Fruit fly (Drosophila melanogaster) whole organism, embryonic: ENCODE results near the gene CG31538.

Source experiments
- Bteb2 ChIP-seq: fragments of 200-800 bp; sonication (Bioruptor generic); optimal IDR thresholded peaks from 2 replicates; lab custom pipeline; 2016; ENCODE audit warnings: missing biosample characterization, missing genetic modification characterization
- CG10267 ChIP-seq: fragments of 200-800 bp; sonication (Bioruptor generic); optimal IDR thresholded peaks from 2 replicates; lab custom pipeline; 2018; ENCODE audit warnings: missing biosample characterization, mild to moderate bottlenecking, missing genetic modification characterization, moderate library complexity
- CG11085 ChIP-seq: fragments of 200-800 bp; sonication (Bioruptor generic); IDR thresholded peaks from 2 replicates; pipeline ENCODE4 v1.3.6; 2022; ENCODE audit warnings: missing biosample characterization, missing genetic modification characterization
- CG11560 ChIP-seq: fragments of 200-800 bp; sonication (Bioruptor generic); IDR thresholded peaks from 3 replicates; pipeline ENCODE4 v1.3.6; 2022; ENCODE audit warnings: missing biosample characterization, missing genetic modification characterization
- CG13287 ChIP-seq: fragments of 200-800 bp; sonication (Bioruptor generic); IDR thresholded peaks from 2 replicates; pipeline ENCODE4 v1.3.6; 2022; ENCODE audit warnings: missing biosample characterization, missing genetic modification characterization; ENCODE audit not compliant: partially characterized antibody
- CG13296 ChIP-seq: fragments of 200-800 bp; sonication (Bioruptor generic); optimal IDR thresholded peaks from 3 replicates; lab custom pipeline; 2018; ENCODE audit warnings: missing biosample characterization, mild to moderate bottlenecking, missing genetic modification characterization
- CG14667 ChIP-seq: fragments of 200-800 bp; sonication (Bioruptor generic); IDR thresholded peaks from 2 replicates; pipeline ENCODE4 v1.3.6; 2022; ENCODE audit warnings: missing biosample characterization, missing genetic modification characterization
- CG14710 ChIP-seq: fragments of 200-800 bp; sonication (Bioruptor generic); optimal IDR thresholded peaks from 3 replicates; lab custom pipeline; 2019; ENCODE audit warnings: missing biosample characterization, mild to moderate bottlenecking, missing genetic modification characterization, moderate library complexity
- CG15479 ChIP-seq: fragments of 200-800 bp; sonication (Bioruptor generic); optimal IDR thresholded peaks from 3 replicates; lab custom pipeline; 2019; ENCODE audit warnings: missing biosample characterization, mild to moderate bottlenecking, missing genetic modification characterization, moderate library complexity
- CG17186 ChIP-seq: fragments of 200-800 bp; sonication (Bioruptor generic); optimal IDR thresholded peaks from 3 replicates; lab custom pipeline; 2017; ENCODE audit warnings: missing biosample characterization, missing genetic modification reagents, missing genetic modification characterization
- CG17912 ChIP-seq: fragments of 200-800 bp; sonication (Bioruptor generic); optimal IDR thresholded peaks from 2 replicates; lab custom pipeline; 2018; ENCODE audit warnings: missing biosample characterization, mild to moderate bottlenecking, missing genetic modification characterization
- CG2875 ChIP-seq: fragments of 200-800 bp; sonication (Bioruptor generic); optimal IDR thresholded peaks from 2 replicates; lab custom pipeline; 2017; ENCODE audit warnings: missing biosample characterization, mild to moderate bottlenecking, missing genetic modification characterization, missing genetic modification reagents
- CG30020 ChIP-seq: fragments of 200-800 bp; optimal IDR thresholded peaks from 2 replicates; lab custom pipeline; 2019; ENCODE audit warnings: missing biosample characterization, mild to moderate bottlenecking, missing genetic modification characterization, moderate library complexity
- CG31441 ChIP-seq: fragments of 200-800 bp; sonication (Bioruptor generic); IDR thresholded peaks from 2 replicates; pipeline ENCODE4 v1.3.6; 2022; ENCODE audit warnings: missing biosample characterization, missing genetic modification characterization
- CG32767 ChIP-seq: fragments of 200-800 bp; sonication (Bioruptor generic); IDR thresholded peaks from 2 replicates; pipeline ENCODE4 v1.3.6; 2022; ENCODE audit warnings: missing biosample characterization, missing genetic modification characterization
- CG33213 ChIP-seq: fragments of 200-800 bp; sonication (Bioruptor generic); optimal IDR thresholded peaks from 3 replicates; lab custom pipeline; 2016; ENCODE audit warnings: missing biosample characterization, missing genetic modification characterization
- CG34376 ChIP-seq: fragments of 200-800 bp; sonication (Bioruptor generic); optimal IDR thresholded peaks from 2 replicates; lab custom pipeline; 2018; ENCODE audit warnings: missing biosample characterization, mild to moderate bottlenecking, missing genetic modification characterization
- CG5180 ChIP-seq: fragments of 200-800 bp; sonication (Bioruptor generic); optimal IDR thresholded peaks from 3 replicates; lab custom pipeline; 2017; ENCODE audit warnings: missing biosample characterization, missing genetic modification characterization, mild to moderate bottlenecking, moderate library complexity, missing genetic modification reagents
- CG7745 ChIP-seq: fragments of 200-800 bp; sonication (Bioruptor generic); optimal IDR thresholded peaks from 2 replicates; lab custom pipeline; 2018; ENCODE audit warnings: missing biosample characterization, mild to moderate bottlenecking, missing genetic modification characterization, moderate library complexity
- CG8290 ChIP-seq, 3 experiments: fragments of 200-800 bp; sonication (Bioruptor generic); optimal IDR thresholded peaks; 2 replicates each; lab custom pipeline; 2016 to 2019; ENCODE audit warnings: missing biosample characterization in 3 of 3, missing genetic modification characterization in 3 of 3, mild to moderate bottlenecking in 2 of 3, moderate library complexity in 1 of 3
- CG9727 ChIP-seq: fragments of 200-800 bp; sonication (Bioruptor generic); optimal IDR thresholded peaks from 3 replicates; lab custom pipeline; 2017; ENCODE audit warnings: missing biosample characterization, mild to moderate bottlenecking, missing genetic modification characterization
- CG9876 ChIP-seq: fragments of 200-800 bp; sonication (Bioruptor generic); optimal IDR thresholded peaks from 2 replicates; lab custom pipeline; 2016; ENCODE audit warnings: missing biosample characterization, missing genetic modification characterization
- Dref ChIP-seq: fragments of 200-800 bp; sonication (Bioruptor generic); IDR thresholded peaks from 2 replicates; pipeline ENCODE4 v1.3.6; 2022; ENCODE audit warnings: missing biosample characterization, missing genetic modification characterization
- Ets65A ChIP-seq: fragments of 200-800 bp; sonication (Bioruptor generic); peaks from one replicate; lab custom pipeline; 2016; ENCODE audit warnings: missing biosample characterization, missing genetic modification characterization
- Gsc ChIP-seq: fragments of 200-800 bp; sonication (Bioruptor generic); IDR thresholded peaks from 2 replicates; pipeline ENCODE4 v1.3.6; 2022; ENCODE audit warnings: missing biosample characterization, missing genetic modification characterization
- HHEX ChIP-seq: fragments of 200-800 bp; sonication (Bioruptor generic); optimal IDR thresholded peaks from 3 replicates; lab custom pipeline; 2017; ENCODE audit warnings: missing biosample characterization, mild to moderate bottlenecking, missing genetic modification characterization, missing genetic modification reagents
- Hr51 ChIP-seq, 2 experiments: fragments of 200-800 bp; sonication (Bioruptor generic); optimal IDR thresholded peaks; 2 replicates in 1 of 2; 3 replicates in 1 of 2; lab custom pipeline; 2016 to 2018; ENCODE audit warnings: missing biosample characterization in 2 of 2, missing genetic modification characterization in 2 of 2, mild to moderate bottlenecking in 1 of 2, moderate library complexity in 1 of 2
- MESR4 ChIP-seq: fragments of 200-800 bp; sonication (Bioruptor generic); optimal IDR thresholded peaks from 2 replicates; lab custom pipeline; 2018; ENCODE audit warnings: missing biosample characterization, mild to moderate bottlenecking, missing genetic modification characterization, moderate library complexity
- Sox100B ChIP-seq: fragments of 200-800 bp; sonication (Bioruptor generic); optimal IDR thresholded peaks from 3 replicates; lab custom pipeline; 2018; ENCODE audit warnings: missing biosample characterization, mild to moderate bottlenecking, missing genetic modification characterization
- Xbp1 ChIP-seq: fragments of 200-800 bp; sonication (Bioruptor generic); optimal IDR thresholded peaks from 3 replicates; lab custom pipeline; 2016; ENCODE audit warnings: missing biosample characterization, mild to moderate bottlenecking, missing genetic modification characterization
- abd-A ChIP-seq: fragments of 200-800 bp; sonication (Bioruptor generic); optimal IDR thresholded peaks from 3 replicates; lab custom pipeline; 2019; ENCODE audit warnings: missing biosample characterization, mild to moderate bottlenecking, missing genetic modification characterization, moderate library complexity
- bsh ChIP-seq, 2 experiments: fragments of 200-800 bp; sonication (Bioruptor generic); optimal IDR thresholded peaks; 2 replicates each; lab custom pipeline; 2017 to 2018; ENCODE audit warnings: mild to moderate bottlenecking in 2 of 2, missing biosample characterization in 2 of 2, missing genetic modification characterization in 2 of 2, moderate library complexity in 1 of 2
- cas ChIP-seq: fragments of 200-800 bp; sonication (Bioruptor generic); IDR thresholded peaks from 2 replicates; pipeline ENCODE4 v1.3.6; 2022; ENCODE audit warnings: missing biosample characterization, missing genetic modification characterization
- chn ChIP-seq: fragments of 200-800 bp; sonication (Bioruptor generic); optimal IDR thresholded peaks from 2 replicates; lab custom pipeline; 2016; ENCODE audit warnings: missing biosample characterization, missing genetic modification characterization
- dm ChIP-seq: fragments of 200-800 bp; sonication (Bioruptor generic); optimal IDR thresholded peaks from 3 replicates; lab custom pipeline; 2016; ENCODE audit warnings: missing biosample characterization, missing genetic modification characterization
- eyg ChIP-seq: fragments of 200-800 bp; sonication (Bioruptor generic); optimal IDR thresholded peaks from 3 replicates; lab custom pipeline; 2016; ENCODE audit warnings: missing biosample characterization, missing genetic modification characterization
- fd64A ChIP-seq: fragments of 200-800 bp; sonication (Bioruptor generic); optimal IDR thresholded peaks from 3 replicates; lab custom pipeline; 2018; ENCODE audit warnings: missing biosample characterization, mild to moderate bottlenecking, missing genetic modification characterization
- gem ChIP-seq: fragments of 200-800 bp; sonication (Bioruptor generic); optimal IDR thresholded peaks from 2 replicates; lab custom pipeline; 2019; ENCODE audit warnings: missing biosample characterization, mild to moderate bottlenecking, missing genetic modification characterization, moderate library complexity
- gfzf ChIP-seq: fragments of 200-800 bp; sonication (Bioruptor generic); optimal IDR thresholded peaks from 2 replicates; lab custom pipeline; 2016; ENCODE audit warnings: missing biosample characterization, mild to moderate bottlenecking, missing genetic modification characterization, moderate library complexity
- grn ChIP-seq: fragments of 200-800 bp; sonication (Bioruptor generic); optimal IDR thresholded peaks from 3 replicates; lab custom pipeline; 2017; ENCODE audit warnings: missing biosample characterization, missing genetic modification characterization
- jigr1 ChIP-seq: fragments of 200-800 bp; sonication (Bioruptor generic); IDR thresholded peaks from 3 replicates; pipeline ENCODE4 v1.3.6; 2022; ENCODE audit warnings: missing biosample characterization, missing genetic modification characterization
- luna ChIP-seq: fragments of 200-800 bp; sonication (Bioruptor generic); optimal IDR thresholded peaks from 2 replicates; lab custom pipeline; 2016; ENCODE audit warnings: missing biosample characterization, missing genetic modification characterization
- phol ChIP-seq: fragments of 200-800 bp; sonication (Bioruptor generic); optimal IDR thresholded peaks from 3 replicates; lab custom pipeline; 2018; ENCODE audit warnings: missing biosample characterization, mild to moderate bottlenecking, missing genetic modification characterization, moderate library complexity
- salm ChIP-seq: fragments of 200-800 bp; sonication (Bioruptor generic); optimal IDR thresholded peaks from 2 replicates; lab custom pipeline; 2018; ENCODE audit warnings: missing biosample characterization, mild to moderate bottlenecking, missing genetic modification characterization
- slou ChIP-seq: fragments of 200-800 bp; sonication (Bioruptor generic); optimal IDR thresholded peaks from 3 replicates; lab custom pipeline; 2016; ENCODE audit warnings: missing biosample characterization, missing genetic modification characterization
- sr ChIP-seq: fragments of 200-800 bp; sonication (Bioruptor generic); IDR thresholded peaks from 3 replicates; pipeline ENCODE4 v1.3.6; 2022; ENCODE audit warnings: missing biosample characterization, missing genetic modification characterization
- toy ChIP-seq: fragments of 200-800 bp; sonication (Bioruptor generic); IDR thresholded peaks from 2 replicates; pipeline ENCODE4 v1.3.6; 2022; ENCODE audit warnings: missing biosample characterization, missing genetic modification characterization
- ttk ChIP-seq: fragments of 200-800 bp; sonication (Bioruptor generic); IDR thresholded peaks from 2 replicates; pipeline ENCODE4 v2.1.2; 2022; ENCODE audit warnings: missing biosample characterization, missing genetic modification characterization

CG31538 gene

DNA sequence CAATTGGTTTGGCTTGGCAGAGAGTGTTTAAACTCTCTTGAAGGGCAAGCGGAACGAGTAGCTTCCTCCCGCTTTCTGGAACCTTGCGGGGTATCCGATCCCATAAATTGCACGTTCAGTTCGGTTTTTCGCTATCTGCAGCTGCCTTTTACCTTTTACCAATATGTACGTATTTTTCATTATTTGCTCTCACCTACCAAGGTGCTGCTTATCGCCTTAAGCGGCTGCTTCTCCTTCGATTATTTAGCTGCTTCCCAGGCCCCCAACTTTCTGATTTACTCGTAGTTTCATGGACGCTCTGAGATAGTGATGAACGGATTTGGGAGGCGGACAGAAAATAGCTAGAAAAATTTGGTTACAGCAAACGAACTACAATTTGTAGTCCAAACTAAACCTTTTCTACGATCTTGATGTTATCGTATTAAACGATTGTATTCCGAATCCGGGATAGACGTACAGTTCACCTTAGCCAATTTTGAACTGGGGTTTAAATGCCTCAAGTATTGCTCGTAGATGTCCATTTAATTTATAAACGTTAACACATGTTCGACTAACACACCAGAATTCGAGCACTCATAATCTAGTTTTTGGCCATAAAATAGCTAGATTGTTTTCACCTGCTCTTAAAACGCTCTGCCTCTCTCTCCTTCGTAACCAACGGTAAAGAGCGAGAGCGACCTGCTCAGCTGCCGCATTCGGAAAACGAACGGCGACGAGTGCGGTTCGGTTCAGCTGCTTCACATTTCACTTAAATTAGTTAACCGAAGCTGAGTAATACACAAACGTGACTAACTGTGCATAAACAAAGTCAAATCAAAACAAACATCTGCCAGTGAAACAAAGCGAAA lies 13.2 kb downstream of the CG31538 start (continued):
- TF ChIP-seq CG30020 (tag; lab: Kevin White, UChicago) = peak; percentile 3
- no peak for TF ChIP-seq luna (GFP tag; lab: Kevin White, UChicago)
- TF ChIP-seq ttk (GFP tag; lab: Robert Waterston, UW) = no peak
- TF ChIP-seq CG13296 (GFP tag; lab: Kevin White, UChicago) = peak; percentile 54
- peak; percentile 29 for TF ChIP-seq HHEX
- TF ChIP-seq salm (tag; lab: Kevin White, UChicago) = no peak
- TF ChIP-seq CG17912 (GFP tag; lab: Kevin White, UChicago) = no peak
- peak; percentile 26; the same call in 1 of the 2 replicates for TF ChIP-seq CG13287 (GFP tag; lab: Robert Waterston, UW)
- TF ChIP-seq CG10267 (tag; lab: Kevin White, UChicago) = peak; percentile 32
- no peak for TF ChIP-seq fd64A (GFP tag; lab: Kevin White, UChicago)
- TF ChIP-seq MESR4 (GFP tag; lab: Kevin White, UChicago) = no peak
- TF ChIP-seq CG34376 (GFP tag; lab: Kevin White, UChicago) = peak; percentile 54
- TF ChIP-seq grn (GFP tag; lab: Kevin White, UChicago) = peak; percentile 23
- no peak for TF ChIP-seq Dref
- no peak for TF ChIP-seq CG14667
- TF ChIP-seq Xbp1 (GFP tag; lab: Kevin White, UChicago) = no peak
- TF ChIP-seq Hr51 (GFP tag; optimal IDR thresholded peaks at IDR 0.05; lab: Kevin White, UChicago) = peak in 1 of 2 experiments; percentile 48
- peak; percentile 31 for TF ChIP-seq CG33213 (GFP tag; lab: Kevin White, UChicago)
- TF ChIP-seq toy (GFP tag; lab: Robert Waterston, UW) = no peak
- TF ChIP-seq Ets65A (GFP tag; lab: Kevin White, UChicago) = no peak
- TF ChIP-seq cas = no peak
- no peak for TF ChIP-seq CG7745 (tag; lab: Kevin White, UChicago)
- TF ChIP-seq CG17186 (GFP tag; lab: Kevin White, UChicago) = no peak
- 0 out of 2 replicates have a peak, but pooled peaks have one; percentile 23 for TF ChIP-seq CG31441 (GFP tag; lab: Robert Waterston, UW)
- no peak for TF ChIP-seq chn (GFP tag; lab: Kevin White, UChicago)
- no peak for TF ChIP-seq dm (GFP tag; lab: Kevin White, UChicago)
- no peak for TF ChIP-seq Bteb2 (GFP tag; lab: Kevin White, UChicago)
- peak; percentile 26 for TF ChIP-seq phol (tag; lab: Kevin White, UChicago)
- TF ChIP-seq Gsc = no peak
- peak; percentile 45 for TF ChIP-seq CG9876 (GFP tag; lab: Kevin White, UChicago)
- TF ChIP-seq CG11560 (tag; lab: Robert Waterston, UW) = no peak
- peak; percentile 9 for TF ChIP-seq CG8290 (GFP tag; optimal IDR thresholded peaks at IDR 0.05; lab: Kevin White, UChicago)
- TF ChIP-seq CG8290 (tag; optimal IDR thresholded peaks at IDR 0.05; lab: Kevin White, UChicago) = peak in 1 of 2 experiments; percentile 49
- no peak for TF ChIP-seq sr (GFP tag; lab: Robert Waterston, UW)
- no peak for TF ChIP-seq eyg (GFP tag; lab: Kevin White, UChicago)
- TF ChIP-seq CG32767 (GFP tag; lab: Robert Waterston, UW) = no peak
- TF ChIP-seq CG14710 = peak; percentile 32
- TF ChIP-seq abd-A (tag; lab: Kevin White, UChicago) = no peak
- TF ChIP-seq slou = no peak
- peak; percentile 46 for TF ChIP-seq CG9727 (GFP tag; lab: Kevin White, UChicago)
- no peak for TF ChIP-seq CG11085 (GFP tag; lab: Robert Waterston, UW)
- TF ChIP-seq CG2875 (GFP tag; lab: Kevin White, UChicago) = no peak
- no peak for TF ChIP-seq bsh (GFP tag; optimal IDR thresholded peaks at IDR 0.05; lab: Kevin White, UChicago)
- TF ChIP-seq CG15479 (GFP tag; lab: Kevin White, UChicago) = no peak
- no peak for TF ChIP-seq gfzf (GFP tag; lab: Kevin White, UChicago)
- TF ChIP-seq jigr1 = no peak
- TF ChIP-seq Sox100B = peak; percentile 61
- peak; percentile 58 for TF ChIP-seq gem
- no peak for TF ChIP-seq CG5180 (GFP tag; lab: Kevin White, UChicago)
